Worm (Caenorhabditis elegans) whole organism, young adult: Measurements from ENCODE around the gene fic-1.

Experiments used
- D2030.7 ChIP-seq: fragments of 200-800 bp; sonication (Bioruptor generic); IDR thresholded peaks from 2 replicates; pipeline ENCODE4 v1.3.6; 2022; ENCODE audit warnings: missing genetic modification reagents, missing genetic modification characterization, missing compliant biosample characterization
- F33H1.4 ChIP-seq: fragments of 200-800 bp; sonication (Bioruptor generic); IDR thresholded peaks from 2 replicates; pipeline ENCODE4 v1.3.6; 2022; ENCODE audit warnings: missing genetic modification reagents, missing genetic modification characterization, missing compliant biosample characterization
- Y53G8AR.9 ChIP-seq: fragments of 200-800 bp; sonication (Bioruptor generic); conservative IDR thresholded peaks from 2 replicates; pipeline ENCODE4 v1.3.6; 2022; ENCODE audit warnings: missing genetic modification reagents, missing genetic modification characterization, missing compliant biosample characterization
- attf-6 ChIP-seq: fragments of 200-800 bp; sonication (Bioruptor generic); IDR thresholded peaks from 2 replicates; pipeline ENCODE4 v1.3.6; 2022; ENCODE audit warnings: missing genetic modification reagents, missing genetic modification characterization, missing compliant biosample characterization
- bed-1 ChIP-seq: fragments of 200-800 bp; sonication (Bioruptor generic); IDR thresholded peaks from 2 replicates; pipeline ENCODE4 v1.3.6; 2022; ENCODE audit warnings: missing genetic modification reagents, missing genetic modification characterization, missing compliant biosample characterization
- ceh-91 ChIP-seq: fragments of 200-800 bp; sonication (Bioruptor generic); IDR thresholded peaks from 2 replicates; pipeline ENCODE4 v1.3.6; 2022; ENCODE audit warnings: missing genetic modification reagents, missing genetic modification characterization, missing compliant biosample characterization
- dpff-1 ChIP-seq: sonication (generic microtip); optimal IDR thresholded peaks from 2 replicates; lab custom pipeline; 2017; ENCODE audit warnings: mild to moderate bottlenecking, missing genetic modification characterization, missing compliant biosample characterization
- efl-1 ChIP-seq: fragments of 150-350 bp; optimal IDR thresholded peaks from 2 replicates; lab custom pipeline; 2014; ENCODE audit warnings: missing biosample characterization, missing genetic modification reagents, missing genetic modification characterization
- egl-44 ChIP-seq: fragments of 200-800 bp; sonication (Bioruptor generic); IDR thresholded peaks from 2 replicates; pipeline ENCODE4 v1.3.6; 2022; ENCODE audit warnings: missing genetic modification reagents, missing genetic modification characterization, missing compliant biosample characterization
- ekl-4 ChIP-seq: fragments of 200-800 bp; sonication (Bioruptor generic); IDR thresholded peaks from 2 replicates; pipeline ENCODE4 v1.3.6; 2022; ENCODE audit warnings: missing genetic modification reagents, missing genetic modification characterization, missing compliant biosample characterization
- hmg-1.2 ChIP-seq: fragments of 200-800 bp; sonication (Bioruptor generic); IDR thresholded peaks from 2 replicates; pipeline ENCODE4 v1.3.6; 2022; ENCODE audit warnings: missing genetic modification reagents, missing genetic modification characterization, missing compliant biosample characterization
- hsf-1 ChIP-seq: fragments of 200-800 bp; sonication (Bioruptor generic); IDR thresholded peaks from 2 replicates; pipeline ENCODE4 v1.3.6; 2022; ENCODE audit warnings: missing genetic modification reagents, missing genetic modification characterization, missing compliant biosample characterization
- lsl-1 ChIP-seq: fragments of 200-800 bp; sonication (Bioruptor generic); optimal IDR thresholded peaks from 2 replicates; lab custom pipeline; 2018; ENCODE audit warnings: mild to moderate bottlenecking, missing genetic modification characterization, moderate library complexity, missing compliant biosample characterization
- madf-6 ChIP-seq: fragments of 200-800 bp; sonication (Bioruptor generic); IDR thresholded peaks from 2 replicates; pipeline ENCODE4 v1.3.6; 2022; ENCODE audit warnings: missing genetic modification reagents, missing genetic modification characterization, missing compliant biosample characterization
- madf-8 ChIP-seq: fragments of 200-800 bp; sonication (Bioruptor generic); conservative IDR thresholded peaks from 2 replicates; pipeline ENCODE4 v1.3.6; 2022; ENCODE audit warnings: missing genetic modification reagents, missing genetic modification characterization, missing compliant biosample characterization
- mcd-1 ChIP-seq: fragments of 200-800 bp; sonication (Bioruptor generic); IDR thresholded peaks from 2 replicates; pipeline ENCODE4 v1.3.6; 2022; ENCODE audit warnings: missing genetic modification reagents, missing genetic modification characterization, missing compliant biosample characterization
- mxl-1 ChIP-seq: sonication (generic microtip); optimal IDR thresholded peaks from 2 replicates; lab custom pipeline; 2016; ENCODE audit warnings: missing genetic modification characterization, missing compliant biosample characterization
- nhr-27 ChIP-seq: fragments of 200-800 bp; sonication (Bioruptor generic); optimal IDR thresholded peaks from 2 replicates; lab custom pipeline; 2018; ENCODE audit warnings: mild to moderate bottlenecking, missing genetic modification characterization, moderate library complexity, missing compliant biosample characterization
- rcor-1 ChIP-seq: fragments of 200-800 bp; sonication (Bioruptor generic); IDR thresholded peaks from 2 replicates; pipeline ENCODE4 v1.3.6; 2022; ENCODE audit warnings: missing genetic modification reagents, missing genetic modification characterization, missing compliant biosample characterization
- unc-62 ChIP-seq: fragments of 150-350 bp; optimal IDR thresholded peaks from 2 replicates; lab custom pipeline; 2014; ENCODE audit warnings: missing biosample characterization, missing genetic modification reagents, missing genetic modification characterization
- xnd-1 ChIP-seq: sonication (generic microtip); optimal IDR thresholded peaks from 2 replicates; lab custom pipeline; 2016; ENCODE audit warnings: missing genotype, missing genetic modification reagents, missing genetic modification characterization, missing compliant biosample characterization
- zfh-2 ChIP-seq: fragments of 200-800 bp; sonication (Bioruptor generic); conservative IDR thresholded peaks from 2 replicates; pipeline ENCODE4 v1.3.6; 2022; ENCODE audit warnings: missing genetic modification reagents, missing genetic modification characterization, missing compliant biosample characterization
- ztf-28 ChIP-seq: fragments of 200-800 bp; sonication (Bioruptor generic); IDR thresholded peaks from 2 replicates; pipeline ENCODE4 v1.3.6; 2022; ENCODE audit warnings: missing genetic modification reagents, missing genetic modification characterization, missing compliant biosample characterization

fic-1 gene

ce11 chrIV:10981761-10982160 lies 44.5 kb downstream of the fic-1 start, which contains the start of gene Y43E12A.2 (continued):
- TF ChIP-seq attf-6 (GFP tag; lab: Robert Waterston, UW) (no peak), zfh-2 (GFP tag; lab: Robert Waterston, UW) (no peak), nhr-27 (tag; lab: Kevin White, UChicago) (no peak)

ce11 chrIV:10985568-10986035 lies 48.3 kb downstream of the fic-1 start, which contains the start of gene cyb-2.1:
Gene cyb-2.1, plus strand, starts transcription at chrIV:10985985.
- TF ChIP-seq madf-8 (GFP tag; lab: Robert Waterston, UW) (peak; percentile 96), mxl-1 (tag; lab: Kevin White, UChicago) (no peak), xnd-1 (peak; percentile 84), hsf-1 (0 out of 2 replicates have a peak, but pooled peaks have one; percentile 31), hmg-1.2 (peak; percentile 18; the same call in 1 of the 2 replicates), lsl-1 (GFP tag; lab: Kevin White, UChicago) (peak; percentile 84), bed-1 (GFP tag; lab: Robert Waterston, UW) (no peak), D2030.7 (peak; percentile 55), madf-6 (GFP tag; lab: Robert Waterston, UW) (peak; percentile 98), unc-62 (GFP tag; lab: Kevin White, UChicago) (no peak), F33H1.4 (peak; percentile 71), ztf-28 (no peak), egl-44 (no peak), ceh-91 (peak; percentile 69), dpff-1 (no peak), rcor-1 (peak; percentile 43; the same call in 1 of the 2 replicates), mcd-1 (GFP tag; lab: Robert Waterston, UW) (no peak), efl-1 (GFP tag; lab: Kevin White, UChicago) (peak; percentile 59)

ce11 chrIV:10987342-10987945 lies 50.2 kb downstream of the fic-1 start, which contains the start of gene Y43E12A.3:
Gene Y43E12A.3, plus strand, starts transcription at chrIV:10987895.
- TF ChIP-seq ekl-4 (peak; percentile 60; the same call in 1 of the 2 replicates), madf-8 (GFP tag; lab: Robert Waterston, UW) (peak; percentile 30; the same call in 1 of the 2 replicates), Y53G8AR.9 (0 out of 2 replicates have a peak, but pooled peaks have one; percentile 48), hsf-1 (0 out of 2 replicates have a peak, but pooled peaks have one; percentile 43), rcor-1 (0 out of 2 replicates have a peak, but pooled peaks have one; percentile 5), D2030.7 (peak; percentile 24; the same call in 1 of the 2 replicates), madf-6 (GFP tag; lab: Robert Waterston, UW) (peak; percentile 72), ceh-91 (peak; percentile 34; the same call in 1 of the 2 replicates), F33H1.4 (peak; percentile 28; the same call in 1 of the 2 replicates)
